Worm (Caenorhabditis elegans) whole organism, midembryonic: ENCODE measurements around the gene R13A5.11.
"Not testable (repeated sequence)": the region's sequence is repeated elsewhere in the genome, so short reads cannot be mapped to it uniquely, and the experiment has no call there.

Source experiments
- T22C8.4 ChIP-seq: fragments of 200-800 bp; sonication (Bioruptor generic); IDR thresholded peaks from 2 replicates; pipeline ENCODE4 v1.3.6; 2022; ENCODE audit warnings: missing genetic modification characterization, missing compliant biosample characterization
- cog-1 ChIP-seq: sonication (generic microtip); optimal IDR thresholded peaks from 2 replicates; lab custom pipeline; 2016; ENCODE audit warnings: missing genetic modification characterization, missing compliant biosample characterization
- flt-1 ChIP-seq: fragments of 200-800 bp; sonication (Bioruptor generic); IDR thresholded peaks from 2 replicates; pipeline ENCODE4 v1.3.6; 2022; ENCODE audit warnings: missing genetic modification characterization, missing compliant biosample characterization
- klf-2 ChIP-seq: fragments of 200-800 bp; sonication (Bioruptor generic); conservative IDR thresholded peaks from 2 replicates; pipeline ENCODE4 v1.3.6; 2022; ENCODE audit warnings: missing genetic modification reagents, missing genetic modification characterization, missing compliant biosample characterization
- med-1 ChIP-seq: sonication (generic microtip); optimal IDR thresholded peaks from 2 replicates; lab custom pipeline; 2017; ENCODE audit warnings: missing genetic modification characterization, mild to moderate bottlenecking, missing compliant biosample characterization, antibody characterized with exemption, missing genetic modification reagents; ENCODE audit not compliant: insufficient read depth
- ref-1 ChIP-seq: fragments of 200-800 bp; sonication (Bioruptor generic); conservative IDR thresholded peaks from 2 replicates; pipeline ENCODE4 v1.3.6; 2022; ENCODE audit warnings: missing genetic modification reagents, missing genetic modification characterization, missing compliant biosample characterization
- tab-1 ChIP-seq: fragments of 200-800 bp; sonication (Bioruptor generic); IDR thresholded peaks from 2 replicates; pipeline ENCODE4 v1.3.6; 2022; ENCODE audit warnings: missing genetic modification characterization, missing compliant biosample characterization
- ztf-23 ChIP-seq: fragments of 200-800 bp; sonication (Bioruptor generic); IDR thresholded peaks from 2 replicates; pipeline ENCODE4 v1.3.6; 2022; ENCODE audit warnings: missing genetic modification reagents, missing genetic modification characterization, missing compliant biosample characterization
- ztf-29 ChIP-seq: fragments of 200-800 bp; sonication (Bioruptor generic); IDR thresholded peaks from 2 replicates; pipeline ENCODE4 v1.3.6; 2022; ENCODE audit warnings: missing genetic modification reagents, missing genetic modification characterization, missing compliant biosample characterization

R13A5.11 gene

ce11 chrIII:7614530-7614929 is 21.4 kb upstream of the R13A5.11 start, which contains the start of gene T04A6.2:
T04A6.2 (plus strand) TSS chrIII:7614830.
- TF ChIP-seq klf-2 = no peak
- no peak for TF ChIP-seq ztf-23 (GFP tag; lab: Robert Waterston, UW)
- TF ChIP-seq med-1 (GFP tag; lab: Kevin White, UChicago) = no peak
- TF ChIP-seq tab-1 (GFP tag; lab: Robert Waterston, UW) = no peak
- TF ChIP-seq ztf-29 (GFP tag; lab: Robert Waterston, UW) = no peak
- TF ChIP-seq cog-1 (tag; lab: Kevin White, UChicago) = no peak
- TF ChIP-seq flt-1 (GFP tag; lab: Robert Waterston, UW) = no peak

ce11 chrIII:7609168-7609567 is 16.0 kb upstream of the R13A5.11 start, which contains the start of gene nsph-4.3:
nsph-4.3 (minus strand) TSS chrIII:7609268.
- TF ChIP-seq ztf-29 (GFP tag; lab: Robert Waterston, UW) (no peak), med-1 (GFP tag; lab: Kevin White, UChicago) (no peak), cog-1 (tag; lab: Kevin White, UChicago) (no peak), tab-1 (GFP tag; lab: Robert Waterston, UW) (no peak), ref-1 (no peak), klf-2 (no peak)

- no peak for TF ChIP-seq ztf-29 (GFP tag; lab: Robert Waterston, UW)
- TF ChIP-seq ztf-23 (GFP tag; lab: Robert Waterston, UW) = no peak
- TF ChIP-seq tab-1 (GFP tag; lab: Robert Waterston, UW) = no peak
- no peak for TF ChIP-seq cog-1 (tag; lab: Kevin White, UChicago)
- TF ChIP-seq flt-1 (GFP tag; lab: Robert Waterston, UW) = no peak
- TF ChIP-seq T22C8.4 = no peak
- no peak for TF ChIP-seq ref-1
- no peak for TF ChIP-seq med-1 (GFP tag; lab: Kevin White, UChicago)
- TF ChIP-seq klf-2 = no peak
Observed at ce11 chrIII:7608223-7608622, 15.1 kb upstream of the R13A5.11 start, which contains the start of gene T04A6.3. T04A6.3 (minus strand) TSS chrIII:7608323.

- not testable (repeated sequence) for TF ChIP-seq cog-1 (tag; lab: Kevin White, UChicago); ztf-23 (GFP tag; lab: Robert Waterston, UW); ref-1
Observed at ce11 chrIII:7594482-7594881, 1.3 kb upstream of the R13A5.11 start, which contains the start of gene Y80D4G.2. Y80D4G.2 (minus strand) TSS chrIII:7594582.

- TF ChIP-seq klf-2 (no peak), flt-1 (GFP tag; lab: Robert Waterston, UW) (no peak), ztf-23 (GFP tag; lab: Robert Waterston, UW) (no peak), cog-1 (tag; lab: Kevin White, UChicago) (no peak), ztf-29 (GFP tag; lab: Robert Waterston, UW) (no peak), T22C8.4 (no peak)
Observed at ce11 chrIII:7588214-7588613, 4.9 kb downstream of the R13A5.11 start, which contains the start of gene R13A5.15. R13A5.15 (minus strand) TSS chrIII:7588314.

- TF ChIP-seq klf-2 (no peak), tab-1 (GFP tag; lab: Robert Waterston, UW) (no peak), cog-1 (tag; lab: Kevin White, UChicago) (no peak), flt-1 (GFP tag; lab: Robert Waterston, UW) (0 out of 2 replicates have a peak, but pooled peaks have one; percentile 50), med-1 (GFP tag; lab: Kevin White, UChicago) (no peak), ztf-23 (GFP tag; lab: Robert Waterston, UW) (no peak)
Observed at ce11 chrIII:7584131-7584646, 8.9 kb downstream of the R13A5.11 start, which contains the start of gene cup-5. cup-5 (plus strand) TSS chrIII:7584181.

DNA sequence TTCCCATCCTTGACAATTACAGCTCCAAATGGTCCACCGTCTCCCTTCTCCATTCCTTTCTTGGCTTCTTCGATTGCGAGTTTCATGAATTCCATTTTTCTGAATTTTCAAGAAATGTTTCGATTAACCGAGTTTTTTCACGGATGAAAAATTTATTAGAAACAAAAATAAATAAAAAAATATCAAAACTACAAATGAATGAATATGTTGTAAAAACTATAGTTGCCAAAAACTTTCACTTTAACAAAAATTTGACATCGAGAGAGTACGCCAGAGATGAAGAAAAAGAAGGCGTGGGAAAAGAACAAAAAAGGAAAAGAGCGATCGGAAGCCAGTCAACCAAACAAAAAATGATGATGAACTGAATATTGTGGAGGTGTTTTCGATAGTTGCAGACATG is 10.2 kb downstream of the R13A5.11 start, which contains the start of gene R13A5.10:
TSS of gene R13A5.10 (minus strand) at position 101 of the 400 bp plus-strand sequence.
- no peak for TF ChIP-seq ztf-23 (GFP tag; lab: Robert Waterston, UW)

DNA sequence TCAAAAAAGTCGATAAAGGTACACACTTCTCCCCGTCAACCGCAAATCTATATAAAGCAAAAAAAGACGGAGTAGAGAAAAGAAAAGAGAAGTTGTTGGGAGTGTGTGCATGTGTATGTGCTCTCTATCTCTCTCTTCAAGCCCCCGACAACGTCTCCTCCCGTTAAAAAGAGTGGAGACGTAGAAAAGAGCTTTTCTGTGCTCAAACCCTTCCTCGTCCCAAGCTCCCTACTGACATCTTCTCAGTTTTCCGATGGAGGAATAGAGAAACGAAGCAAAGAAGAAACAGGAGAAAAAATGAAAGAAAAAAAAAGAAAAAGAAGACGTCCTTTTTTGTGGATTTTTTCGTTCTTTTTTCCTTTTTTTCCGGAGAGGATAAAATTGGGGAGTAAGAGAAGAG is 12.5 kb downstream of the R13A5.11 start:
- no peak for TF ChIP-seq T22C8.4
- TF ChIP-seq med-1 (GFP tag; lab: Kevin White, UChicago) = no peak
- no peak for TF ChIP-seq ztf-23 (GFP tag; lab: Robert Waterston, UW)
- TF ChIP-seq flt-1 (GFP tag; lab: Robert Waterston, UW) = no peak
- no peak for TF ChIP-seq cog-1 (tag; lab: Kevin White, UChicago)
- no peak for TF ChIP-seq tab-1 (GFP tag; lab: Robert Waterston, UW)
- TF ChIP-seq ztf-29 (GFP tag; lab: Robert Waterston, UW) = no peak
- no peak for TF ChIP-seq ref-1
- no peak for TF ChIP-seq klf-2

ce11 chrIII:7579324-7579723 is 13.8 kb downstream of the R13A5.11 start, which contains the start of gene mfsd-6:
mfsd-6 (minus strand) TSS chrIII:7579411.
- no peak for TF ChIP-seq ztf-29 (GFP tag; lab: Robert Waterston, UW)

- TF ChIP-seq ztf-29 (GFP tag; lab: Robert Waterston, UW) (no peak), cog-1 (tag; lab: Kevin White, UChicago) (peak; percentile 17), flt-1 (GFP tag; lab: Robert Waterston, UW) (0 out of 2 replicates have a peak, but pooled peaks have one; percentile 61)
Observed at ce11 chrIII:7572781-7573400, 20.2 kb downstream of the R13A5.11 start, which contains the start of the genes rpl-9 and lpd-7. rpl-9 (minus strand) TSS chrIII:7572831. lpd-7 (plus strand) TSS chrIII:7573350.
